Worm (Caenorhabditis elegans) whole organism, early embryonic: ENCODE results near the gene bed-3.

Experiments
- B0310.2 ChIP-seq: sonication (generic microtip); optimal IDR thresholded peaks from 2 replicates; lab custom pipeline; 2016; ENCODE audit warnings: mild to moderate bottlenecking, missing genetic modification characterization, missing compliant biosample characterization
- F13C5.2 ChIP-seq: sonication (generic microtip); optimal IDR thresholded peaks from 2 replicates; lab custom pipeline; 2017; ENCODE audit warnings: mild to moderate bottlenecking, missing genetic modification characterization, inconsistent platforms, missing compliant biosample characterization
- aly-1 ChIP-seq: sonication (generic microtip); optimal IDR thresholded peaks from 2 replicates; lab custom pipeline; 2016; ENCODE audit warnings: missing genetic modification characterization, missing compliant biosample characterization
- ama-1 ChIP-seq: fragments of 150-350 bp; optimal IDR thresholded peaks from 2 replicates; lab custom pipeline; 2014
- flt-1 ChIP-seq: fragments of 200-800 bp; sonication (Bioruptor generic); IDR thresholded peaks from 2 replicates; pipeline ENCODE4 v1.3.6; 2022; ENCODE audit warnings: missing genetic modification characterization, missing compliant biosample characterization
- hmbx-1 ChIP-seq: sonication (generic microtip); optimal IDR thresholded peaks from 2 replicates; lab custom pipeline; 2016; ENCODE audit warnings: mild to moderate bottlenecking, missing genetic modification characterization, missing compliant biosample characterization
- hmg-4 ChIP-seq: fragments of 200-800 bp; sonication (Bioruptor generic); optimal IDR thresholded peaks from 2 replicates; lab custom pipeline; 2018; ENCODE audit warnings: mild to moderate bottlenecking, missing genetic modification characterization, missing compliant biosample characterization
- scrt-1 ChIP-seq: fragments of 200-800 bp; sonication (Bioruptor generic); IDR thresholded peaks from 2 replicates; pipeline ENCODE4 v1.3.6; 2022; ENCODE audit warnings: missing genetic modification characterization, missing compliant biosample characterization
- tbx-11 ChIP-seq: fragments of 200-800 bp; sonication (Bioruptor generic); IDR thresholded peaks from 2 replicates; pipeline ENCODE4 v1.3.6; 2022; ENCODE audit warnings: missing genetic modification characterization, missing compliant biosample characterization
- tra-4 ChIP-seq: sonication (generic microtip); optimal IDR thresholded peaks from 2 replicates; lab custom pipeline; 2017; ENCODE audit warnings: missing genetic modification characterization, missing compliant biosample characterization

ce11 chrIV:9878893-9879379 is 37.4 kb upstream of the bed-3 start, which contains the start of gene nhr-4:
- TF ChIP-seq tbx-11 (GFP tag; lab: Robert Waterston, UW) (no peak), ama-1 (lab: Kevin White, UChicago) (no peak), B0310.2 (tag; lab: Kevin White, UChicago) (no peak), hmg-4 (GFP tag; lab: Kevin White, UChicago) (no peak), F13C5.2 (tag; lab: Kevin White, UChicago) (no peak), scrt-1 (GFP tag; lab: Robert Waterston, UW) (no peak), aly-1 (tag; lab: Kevin White, UChicago) (no peak), flt-1 (GFP tag; lab: Robert Waterston, UW) (no peak), tra-4 (no peak), hmbx-1 (tag; lab: Kevin White, UChicago) (no peak)
